Worm (Caenorhabditis elegans): ENCODE data around the gene C28D4.10.
"Not testable (repeated sequence)": the region's sequence is repeated elsewhere in the genome, so short reads cannot be mapped to it uniquely, and the experiment has no call there.

C28D4.10 gene

DNA sequence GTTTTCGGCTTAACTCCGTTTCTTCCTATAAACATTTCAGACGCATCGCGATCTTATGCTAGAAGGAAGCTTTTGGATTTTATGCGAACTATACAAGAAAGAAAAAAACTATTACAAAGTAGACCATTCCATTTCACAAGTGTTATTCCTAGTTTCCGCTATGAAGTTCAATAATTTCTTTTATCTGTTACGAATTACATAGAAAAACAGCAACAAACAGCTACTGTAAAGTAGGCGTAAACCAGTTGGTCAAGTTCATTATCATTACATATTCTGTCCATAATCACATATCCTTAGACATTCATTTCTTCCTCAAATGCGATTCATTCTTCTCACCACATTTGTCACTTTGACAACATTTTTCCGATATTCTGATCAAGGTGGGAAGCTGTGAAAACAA, at the start of gene C28D4.10:
TSS of gene C28D4.10 (plus strand) at position 301 of the 400 bp plus-strand sequence.
- TF ChIP-seq lin-13 (tag; optimal IDR thresholded peaks at IDR 0.05) (no peak), sptf-1 (tag; optimal IDR thresholded peaks at IDR 0.05) (no peak), nhr-28 (tag; optimal IDR thresholded peaks at IDR 0.05) (no peak), nhr-237 (tag; optimal IDR thresholded peaks at IDR 0.05) (no peak), ceh-39 (tag; optimal IDR thresholded peaks at IDR 0.05) (no peak), unc-62 (GFP tag; optimal IDR thresholded peaks at IDR 0.05) (no peak), unc-39 (tag; optimal IDR thresholded peaks at IDR 0.05) (no peak), zip-8 (tag; optimal IDR thresholded peaks at IDR 0.05) (no peak), blmp-1 (tag; optimal IDR thresholded peaks at IDR 0.05) (no peak), ham-2 (GFP tag; optimal IDR thresholded peaks at IDR 0.05) (no peak), nhr-12 (tag; optimal IDR thresholded peaks at IDR 0.05) (no peak), snpc-4 (tag; optimal IDR thresholded peaks at IDR 0.05) (no peak), mab-5 (tag; optimal IDR thresholded peaks at IDR 0.05) (no peak)

DNA sequence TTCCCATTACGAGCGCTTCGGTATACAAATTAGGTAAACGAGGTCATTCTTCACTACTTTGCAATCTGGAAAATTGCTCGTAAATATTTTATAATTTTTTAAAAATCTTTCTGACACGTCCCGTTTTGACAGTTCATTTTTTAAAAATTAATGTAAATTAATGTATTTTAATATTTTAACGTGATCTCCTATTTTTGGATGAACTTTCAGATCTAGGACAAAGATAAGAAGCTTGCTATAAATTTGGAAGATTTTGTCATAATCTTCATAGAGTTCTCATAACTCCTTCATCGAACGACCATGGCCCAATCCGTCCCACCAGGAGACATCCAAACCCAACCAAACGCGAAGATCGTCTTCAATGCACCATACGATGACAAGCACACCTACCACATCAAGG, 49.6 kb upstream of the C28D4.10 start, which contains the start of gene msp-76:
TSS of gene msp-76 (plus strand) at position 301 of the 400 bp plus-strand sequence.
- not testable (repeated sequence) for TF ChIP-seq unc-39, ztf-11, lin-13 (tag; optimal IDR thresholded peaks at IDR 0.05)

DNA sequence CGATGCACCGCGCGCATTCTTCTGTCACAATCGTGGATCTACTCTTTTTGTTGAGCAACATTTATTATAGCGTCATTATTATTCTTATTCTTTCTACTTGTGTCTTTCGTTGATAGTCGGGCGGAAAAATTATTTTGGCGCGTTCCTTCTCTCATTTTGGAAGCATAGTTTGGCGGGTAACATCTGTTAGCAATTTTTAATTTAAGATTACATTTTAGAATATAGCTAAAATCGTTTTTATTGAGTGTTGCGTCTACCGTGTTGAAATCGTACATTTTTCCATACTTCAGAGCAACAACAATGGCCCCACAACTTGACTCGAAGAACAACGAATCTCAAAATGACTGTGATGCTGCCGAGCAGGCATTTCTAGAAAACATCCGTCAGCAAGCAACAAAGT, 47.6 kb upstream of the C28D4.10 start, which contains the start of gene sdz-36:
TSS of gene sdz-36 (plus strand) at position 301 of the 400 bp plus-strand sequence.
- no peak for TF ChIP-seq sem-2 (GFP tag; optimal IDR thresholded peaks at IDR 0.05)
- TF ChIP-seq unc-39 (tag; optimal IDR thresholded peaks at IDR 0.05) = no peak
- TF ChIP-seq mab-5 (tag; optimal IDR thresholded peaks at IDR 0.05) = no peak
- no peak for TF ChIP-seq ceh-43 (GFP tag; optimal IDR thresholded peaks at IDR 0.05)
- TF ChIP-seq lsy-2 (tag; optimal IDR thresholded peaks at IDR 0.05) = no peak
- TF ChIP-seq elt-1 (tag; optimal IDR thresholded peaks at IDR 0.05; ENCODE audit: borderline replicate concordance, insufficient read depth) = no peak
- TF ChIP-seq ceh-83 (GFP tag; optimal IDR thresholded peaks at IDR 0.05) = no peak
- no peak for TF ChIP-seq elt-3 (tag; optimal IDR thresholded peaks at IDR 0.05)
- no peak for TF ChIP-seq lin-13 (tag; optimal IDR thresholded peaks at IDR 0.05)
- TF ChIP-seq cnd-1 (tag; optimal IDR thresholded peaks at IDR 0.05) = no peak

DNA sequence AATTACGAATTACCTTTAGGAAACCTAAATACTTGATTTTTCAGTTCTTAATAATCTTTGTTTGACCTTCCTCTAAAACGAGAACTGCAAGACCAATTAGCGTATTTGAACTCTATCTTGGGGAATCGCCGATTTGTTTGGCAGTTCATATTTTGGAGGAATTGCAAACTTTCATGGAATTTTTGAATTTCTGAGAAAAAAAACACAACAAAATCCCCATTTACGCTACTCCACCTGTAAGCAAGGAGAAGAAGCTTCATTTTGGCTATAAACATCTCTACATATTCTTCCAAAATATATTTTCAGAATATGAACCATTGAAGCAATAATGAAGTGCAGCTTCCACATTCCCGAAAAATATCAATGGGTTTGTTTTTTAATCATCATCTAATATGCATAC, 45.4 kb upstream of the C28D4.10 start, which contains the start of gene twk-9:
TSS of gene twk-9 (plus strand) at position 301 of the 400 bp plus-strand sequence.
- TF ChIP-seq mab-5 (tag; optimal IDR thresholded peaks at IDR 0.05) (no peak), elt-1 (tag; optimal IDR thresholded peaks at IDR 0.05; ENCODE audit: borderline replicate concordance, insufficient read depth) (no peak), flh-1 (GFP tag; optimal IDR thresholded peaks at IDR 0.05) (no peak)

DNA sequence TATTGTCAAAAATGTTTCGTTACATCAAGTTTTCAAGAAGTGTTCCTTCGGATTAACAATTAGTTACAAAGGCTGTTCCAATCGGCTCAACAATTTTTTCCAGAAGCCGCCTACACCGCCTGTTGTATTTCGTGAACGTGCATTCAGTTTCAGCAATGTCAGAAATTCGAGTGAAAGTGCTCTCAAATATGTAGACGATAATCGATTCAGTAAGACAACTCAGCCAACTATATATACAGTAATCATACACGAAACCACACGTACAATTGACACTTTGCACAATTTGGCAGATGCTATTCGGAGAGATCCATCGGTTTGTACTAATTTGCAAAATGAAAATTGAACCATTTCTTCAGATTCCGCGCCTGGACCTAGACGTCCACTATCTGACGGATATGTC, 41.8 kb upstream of the C28D4.10 start:
- TF ChIP-seq nhr-237 (tag; optimal IDR thresholded peaks at IDR 0.05) = no peak
- TF ChIP-seq unc-39 (tag; optimal IDR thresholded peaks at IDR 0.05) = no peak
- no peak for TF ChIP-seq sem-2 (GFP tag; optimal IDR thresholded peaks at IDR 0.05)
- no peak for TF ChIP-seq tbx-8 (GFP tag; optimal IDR thresholded peaks at IDR 0.05)
- TF ChIP-seq drap-1 (GFP tag; optimal IDR thresholded peaks at IDR 0.05) = no peak
- TF ChIP-seq nhr-76 (tag; optimal IDR thresholded peaks at IDR 0.05) = no peak

DNA sequence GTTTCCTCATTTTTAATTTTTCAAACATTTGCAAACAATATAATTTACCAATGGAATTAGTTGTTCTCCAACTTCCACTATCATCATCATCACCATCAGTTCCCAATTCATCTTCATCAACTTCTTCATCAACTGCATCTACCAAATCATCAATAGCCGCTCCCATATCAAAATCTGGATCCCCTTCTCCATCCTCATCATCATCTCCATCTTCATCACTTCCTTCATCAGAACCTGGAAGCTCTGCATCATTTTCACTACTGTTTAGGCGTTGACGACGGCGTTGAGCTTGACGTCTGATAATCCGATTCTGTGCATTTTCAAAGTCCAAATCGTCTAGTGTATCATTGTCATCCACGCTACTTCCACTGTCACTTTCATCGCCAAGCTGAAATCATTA, 40.4 kb upstream of the C28D4.10 start:
- TF ChIP-seq nhr-237 (tag; optimal IDR thresholded peaks at IDR 0.05) = no peak

DNA sequence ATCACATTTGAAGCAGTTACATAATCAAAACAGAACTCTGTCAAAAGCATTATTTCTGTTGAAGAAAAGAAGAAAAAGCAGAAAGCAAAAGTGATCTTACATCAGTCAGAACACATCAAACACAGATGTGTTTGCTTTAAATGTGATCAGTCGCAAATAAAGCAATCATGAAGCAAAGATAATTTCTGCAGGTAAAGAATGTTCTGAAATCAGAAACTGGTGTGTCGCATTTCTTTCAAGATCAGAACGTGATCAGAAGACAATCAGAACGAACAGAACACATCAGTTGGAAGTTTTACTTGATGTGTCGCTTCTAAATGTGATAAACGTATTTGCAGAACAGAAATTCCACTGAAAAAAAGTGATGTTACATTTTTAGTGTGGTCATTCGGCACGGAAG, 39.2 kb upstream of the C28D4.10 start:
- no peak for TF ChIP-seq zip-8 (tag; optimal IDR thresholded peaks at IDR 0.05)
- no peak for TF ChIP-seq cnd-1 (tag; optimal IDR thresholded peaks at IDR 0.05)
- TF ChIP-seq sptf-1 (tag; optimal IDR thresholded peaks at IDR 0.05) = no peak
- TF ChIP-seq elt-3 (tag; optimal IDR thresholded peaks at IDR 0.05) = no peak
- no peak for TF ChIP-seq ceh-39 (tag; optimal IDR thresholded peaks at IDR 0.05)
- TF ChIP-seq snpc-4 (tag; optimal IDR thresholded peaks at IDR 0.05) = no peak
- TF ChIP-seq ceh-83 (GFP tag; optimal IDR thresholded peaks at IDR 0.05) = no peak
- no peak for TF ChIP-seq pha-4 (tag; optimal IDR thresholded peaks at IDR 0.05)
- no peak for TF ChIP-seq M03D4.4 (tag; optimal IDR thresholded peaks at IDR 0.05)
- TF ChIP-seq nhr-28 (tag; optimal IDR thresholded peaks at IDR 0.05) = no peak
- TF ChIP-seq nhr-76 (tag; optimal IDR thresholded peaks at IDR 0.05) = no peak
- TF ChIP-seq unc-39 (tag; optimal IDR thresholded peaks at IDR 0.05) = no peak
- no peak for TF ChIP-seq flh-1 (GFP tag; optimal IDR thresholded peaks at IDR 0.05)
- TF ChIP-seq mab-5 (tag; optimal IDR thresholded peaks at IDR 0.05) = no peak
